Fruit fly (Drosophila melanogaster) whole organism, embryonic: ENCODE results near the gene CG6034.

Source experiments
- BtbVII ChIP-seq: fragments of 200-800 bp; sonication (Bioruptor generic); optimal IDR thresholded peaks from 3 replicates; lab custom pipeline; 2017; ENCODE audit warnings: missing biosample characterization, mild to moderate bottlenecking, missing genetic modification characterization
- CG10654 ChIP-seq: fragments of 200-800 bp; sonication (Bioruptor generic); optimal IDR thresholded peaks from 2 replicates; lab custom pipeline; 2016; ENCODE audit warnings: missing biosample characterization, missing genetic modification characterization
- CG10959 ChIP-seq: fragments of 200-800 bp; sonication (Bioruptor generic); IDR thresholded peaks from 2 replicates; pipeline ENCODE4 v1.3.6; 2022; ENCODE audit warnings: missing biosample characterization, missing genetic modification characterization
- CG10979 ChIP-seq: fragments of 200-800 bp; sonication (Bioruptor generic); optimal IDR thresholded peaks from 2 replicates; lab custom pipeline; 2018; ENCODE audit warnings: missing biosample characterization, mild to moderate bottlenecking, missing genetic modification characterization, moderate library complexity
- CG12659 ChIP-seq: fragments of 200-800 bp; sonication (Bioruptor generic); optimal IDR thresholded peaks from 3 replicates; lab custom pipeline; 2017; ENCODE audit warnings: mild to moderate bottlenecking, missing biosample characterization, missing genetic modification reagents, missing genetic modification characterization
- CG12744 ChIP-seq: fragments of 200-800 bp; sonication (Bioruptor generic); optimal IDR thresholded peaks from 2 replicates; lab custom pipeline; 2016; ENCODE audit warnings: missing biosample characterization, missing genetic modification characterization
- CG13624 ChIP-seq: fragments of 200-800 bp; sonication (Bioruptor generic); optimal IDR thresholded peaks from 2 replicates; lab custom pipeline; 2016; ENCODE audit warnings: missing biosample characterization, missing genetic modification characterization
- CG14014 ChIP-seq: fragments of 200-800 bp; sonication (Bioruptor generic); IDR thresholded peaks from 2 replicates; pipeline ENCODE4 v1.3.6; 2022; ENCODE audit warnings: missing biosample characterization, missing genetic modification characterization
- CG1529 ChIP-seq: fragments of 200-800 bp; sonication (Bioruptor generic); optimal IDR thresholded peaks from 3 replicates; lab custom pipeline; 2018; ENCODE audit warnings: missing biosample characterization, missing genetic modification characterization
- CG15479 ChIP-seq: fragments of 200-800 bp; sonication (Bioruptor generic); optimal IDR thresholded peaks from 3 replicates; lab custom pipeline; 2019; ENCODE audit warnings: missing biosample characterization, mild to moderate bottlenecking, missing genetic modification characterization, moderate library complexity
- CG17829 ChIP-seq: fragments of 200-800 bp; optimal IDR thresholded peaks from 2 replicates; lab custom pipeline; 2019; ENCODE audit warnings: missing biosample characterization, mild to moderate bottlenecking, missing genetic modification characterization, moderate library complexity
- CG2199 ChIP-seq: fragments of 200-800 bp; sonication (Bioruptor generic); IDR thresholded peaks from 3 replicates; pipeline ENCODE4 v1.3.6; 2022; ENCODE audit warnings: missing biosample characterization, missing genetic modification characterization
- CG31224 ChIP-seq: fragments of 200-800 bp; sonication (Bioruptor generic); IDR thresholded peaks from 2 replicates; pipeline ENCODE4 v1.3.6; 2022; ENCODE audit warnings: missing biosample characterization, missing genetic modification characterization
- CG4328 ChIP-seq: fragments of 200-800 bp; sonication (Bioruptor generic); optimal IDR thresholded peaks from 3 replicates; lab custom pipeline; 2017; ENCODE audit warnings: missing biosample characterization, missing genetic modification reagents, missing genetic modification characterization
- CG4730 ChIP-seq: fragments of 200-800 bp; sonication (Bioruptor generic); IDR thresholded peaks from 2 replicates; pipeline ENCODE4 v1.3.6; 2022; ENCODE audit warnings: missing biosample characterization, missing genetic modification characterization
- CG4820 ChIP-seq: fragments of 200-800 bp; sonication (Bioruptor generic); optimal IDR thresholded peaks from 3 replicates; lab custom pipeline; 2016; ENCODE audit warnings: missing biosample characterization, missing genetic modification characterization
- CG6683 ChIP-seq: fragments of 200-800 bp; sonication (Bioruptor generic); optimal IDR thresholded peaks from 2 replicates; lab custom pipeline; 2017; ENCODE audit warnings: missing biosample characterization, mild to moderate bottlenecking, missing genetic modification characterization, missing genetic modification reagents
- CG9932 ChIP-seq: fragments of 200-800 bp; sonication (Bioruptor generic); IDR thresholded peaks from 2 replicates; pipeline ENCODE4 v1.3.6; 2022; ENCODE audit warnings: missing biosample characterization, missing genetic modification characterization
- Deaf1 ChIP-seq: fragments of 200-800 bp; optimal IDR thresholded peaks from 3 replicates; lab custom pipeline; 2019; ENCODE audit warnings: missing biosample characterization, mild to moderate bottlenecking, missing genetic modification characterization, moderate library complexity
- Dref ChIP-seq: fragments of 200-800 bp; sonication (Bioruptor generic); IDR thresholded peaks from 2 replicates; pipeline ENCODE4 v1.3.6; 2022; ENCODE audit warnings: missing biosample characterization, missing genetic modification characterization
- E2f2 ChIP-seq: fragments of 200-800 bp; sonication (Bioruptor generic); IDR thresholded peaks from 2 replicates; pipeline ENCODE4 v1.3.6; 2022; ENCODE audit warnings: missing biosample characterization, missing genetic modification characterization
- HLH4C ChIP-seq: fragments of 200-800 bp; sonication (Bioruptor generic); IDR thresholded peaks from 3 replicates; pipeline ENCODE4 v1.3.6; 2022; ENCODE audit warnings: missing biosample characterization, missing genetic modification characterization; ENCODE audit not compliant: partially characterized antibody
- Hey ChIP-seq: fragments of 200-800 bp; sonication (Bioruptor generic); optimal IDR thresholded peaks from 3 replicates; lab custom pipeline; 2018; ENCODE audit warnings: missing biosample characterization, mild to moderate bottlenecking, missing genetic modification characterization
- HmgD ChIP-seq: fragments of 200-800 bp; sonication (Bioruptor generic); optimal IDR thresholded peaks from 3 replicates; lab custom pipeline; 2016; ENCODE audit warnings: missing biosample characterization, missing genetic modification characterization
- Optix ChIP-seq: fragments of 200-800 bp; sonication (Bioruptor generic); IDR thresholded peaks from 3 replicates; pipeline ENCODE4 v1.3.6; 2022; ENCODE audit warnings: missing biosample characterization, missing genetic modification characterization
- ap ChIP-seq: fragments of 200-800 bp; sonication (Bioruptor generic); IDR thresholded peaks from 2 replicates; pipeline ENCODE4 v1.3.6; 2022; ENCODE audit warnings: missing biosample characterization, missing genetic modification characterization
- az2 ChIP-seq: fragments of 200-800 bp; sonication (Bioruptor generic); optimal IDR thresholded peaks from 3 replicates; lab custom pipeline; 2016; ENCODE audit warnings: missing biosample characterization, missing genetic modification characterization
- bcd ChIP-seq: fragments of 200-800 bp; sonication (Bioruptor generic); optimal IDR thresholded peaks from 2 replicates; lab custom pipeline; 2017; ENCODE audit warnings: missing biosample characterization, mild to moderate bottlenecking, missing genetic modification characterization
- btn ChIP-seq: fragments of 200-800 bp; sonication (Bioruptor generic); optimal IDR thresholded peaks from 2 replicates; lab custom pipeline; 2016; ENCODE audit warnings: missing biosample characterization, missing genetic modification characterization
- cas ChIP-seq: fragments of 200-800 bp; sonication (Bioruptor generic); IDR thresholded peaks from 2 replicates; pipeline ENCODE4 v1.3.6; 2022; ENCODE audit warnings: missing biosample characterization, missing genetic modification characterization
- cato ChIP-seq: fragments of 200-800 bp; sonication (Bioruptor generic); optimal IDR thresholded peaks from 2 replicates; lab custom pipeline; 2016; ENCODE audit warnings: missing biosample characterization, missing genetic modification characterization, borderline replicate concordance
- caup ChIP-seq: fragments of 200-800 bp; sonication (Bioruptor generic); optimal IDR thresholded peaks from 3 replicates; lab custom pipeline; 2017; ENCODE audit warnings: missing biosample characterization, mild to moderate bottlenecking, missing genetic modification characterization, moderate library complexity; ENCODE audit not compliant: severe bottlenecking
- chinmo ChIP-seq: fragments of 200-800 bp; sonication (Bioruptor generic); IDR thresholded peaks from 4 replicates; pipeline ENCODE4 v1.3.6; 2022; ENCODE audit warnings: missing biosample characterization, missing genetic modification characterization; ENCODE audit not compliant: partially characterized antibody
- chn ChIP-seq: fragments of 200-800 bp; sonication (Bioruptor generic); optimal IDR thresholded peaks from 2 replicates; lab custom pipeline; 2016; ENCODE audit warnings: missing biosample characterization, missing genetic modification characterization
- ci ChIP-seq: fragments of 200-800 bp; sonication (Bioruptor generic); IDR thresholded peaks from 3 replicates; pipeline ENCODE4 v1.3.6; 2022; ENCODE audit warnings: missing biosample characterization, missing genetic modification characterization
- dati ChIP-seq: fragments of 200-800 bp; sonication (Bioruptor generic); IDR thresholded peaks from 2 replicates; pipeline ENCODE4 v1.3.6; 2022; ENCODE audit warnings: missing biosample characterization, missing genetic modification characterization
- dm ChIP-seq: fragments of 200-800 bp; sonication (Bioruptor generic); optimal IDR thresholded peaks from 3 replicates; lab custom pipeline; 2016; ENCODE audit warnings: missing biosample characterization, missing genetic modification characterization
- dmrt99B ChIP-seq: fragments of 200-800 bp; sonication (Bioruptor generic); optimal IDR thresholded peaks from 2 replicates; lab custom pipeline; 2018; ENCODE audit warnings: missing biosample characterization, mild to moderate bottlenecking, missing genetic modification characterization, moderate library complexity
- en ChIP-seq: fragments of 200-800 bp; sonication (Bioruptor generic); optimal IDR thresholded peaks from 2 replicates; lab custom pipeline; 2016; ENCODE audit warnings: missing biosample characterization, missing genetic modification characterization
- exex ChIP-seq: fragments of 200-800 bp; sonication (Bioruptor generic); optimal IDR thresholded peaks from 4 replicates; lab custom pipeline; 2018; ENCODE audit warnings: missing biosample characterization, mild to moderate bottlenecking, missing genetic modification characterization, moderate library complexity
- klu ChIP-seq: fragments of 200-800 bp; sonication (Bioruptor generic); IDR thresholded peaks from 2 replicates; pipeline ENCODE4 v1.3.6; 2022; ENCODE audit warnings: missing biosample characterization, missing genetic modification characterization
- knrl ChIP-seq: fragments of 200-800 bp; sonication (Bioruptor generic); IDR thresholded peaks from 3 replicates; pipeline ENCODE4 v1.3.6; 2022; ENCODE audit warnings: missing biosample characterization, missing genetic modification characterization; ENCODE audit not compliant: partially characterized antibody
- lov ChIP-seq, 2 experiments: fragments of 200-800 bp in 1 of 2; fragments of >200 bp in 1 of 2; sonication (Bioruptor generic) in 1 of 2; IDR thresholded peaks in 1 of 2; optimal IDR thresholded peaks in 1 of 2; 2 replicates in 1 of 2; 3 replicates in 1 of 2; pipeline versions ENCODE4 v1.3.6 to Lab custom; 2017 to 2022; ENCODE audit warnings: missing biosample characterization in 1 of 2, missing genetic modification characterization in 1 of 2
- mam ChIP-seq: fragments of 200-800 bp; sonication (Bioruptor generic); optimal IDR thresholded peaks from 3 replicates; lab custom pipeline; 2016; ENCODE audit warnings: missing biosample characterization, missing genetic modification characterization
- mld ChIP-seq: fragments of 200-800 bp; sonication (Bioruptor generic); IDR thresholded peaks from 3 replicates; pipeline ENCODE4 v1.3.6; 2022; ENCODE audit warnings: missing biosample characterization, missing genetic modification characterization; ENCODE audit not compliant: partially characterized antibody
- nau ChIP-seq: fragments of 200-800 bp; sonication (Bioruptor generic); optimal IDR thresholded peaks from 3 replicates; lab custom pipeline; 2017; ENCODE audit warnings: missing biosample characterization, mild to moderate bottlenecking, missing genetic modification characterization, missing genetic modification reagents
- nmo ChIP-seq: fragments of 200-800 bp; sonication (Bioruptor generic); optimal IDR thresholded peaks from 2 replicates; lab custom pipeline; 2018; ENCODE audit warnings: missing biosample characterization, mild to moderate bottlenecking, missing genetic modification characterization, moderate library complexity
- pan ChIP-seq, 4 experiments: fragments of >200 bp in 3 of 4; fragments of 200-800 bp in 1 of 4; sonication (Bioruptor generic) in 1 of 4; optimal IDR thresholded peaks in 3 of 4; IDR thresholded peaks in 1 of 4; 2 replicates each; pipeline versions ENCODE4 v1.3.6 to Lab custom; 2017 to 2022; ENCODE audit warnings: missing biosample characterization in 2 of 4, missing genetic modification characterization in 2 of 4, mixed read lengths in 1 of 4
- pros ChIP-seq: fragments of 200-800 bp; sonication (Bioruptor generic); optimal IDR thresholded peaks from 3 replicates; lab custom pipeline; 2019; ENCODE audit warnings: missing biosample characterization, mild to moderate bottlenecking, missing genetic modification characterization, moderate library complexity
- sob ChIP-seq: fragments of 200-800 bp; sonication (Bioruptor generic); IDR thresholded peaks from 2 replicates; pipeline ENCODE4 v1.3.6; 2022; ENCODE audit warnings: missing biosample characterization, missing genetic modification characterization
- zf30C ChIP-seq: fragments of 200-800 bp; sonication (Bioruptor generic); optimal IDR thresholded peaks from 3 replicates; lab custom pipeline; 2018; ENCODE audit warnings: missing biosample characterization, mild to moderate bottlenecking, missing genetic modification characterization

The CG6034 gene

dm6 chr3L:17791495-17791894 lies 44.8 kb upstream of the CG6034 start (continued):
- no peak for TF ChIP-seq CG10979
- TF ChIP-seq CG2199 (GFP tag; lab: Robert Waterston, UW): no peak
- TF ChIP-seq pan (optimal IDR thresholded peaks at IDR 0.05; lab: Kevin White, UChicago): no peak
- TF ChIP-seq pan (GFP tag; optimal IDR thresholded peaks at IDR 0.05 in 1 of 2, IDR thresholded peaks at IDR 0.05 in 1 of 2): no peak
- no peak for TF ChIP-seq mld (GFP tag; lab: Robert Waterston, UW)
- no peak for TF ChIP-seq az2 (GFP tag; lab: Kevin White, UChicago)
- TF ChIP-seq CG12659 (GFP tag; lab: Kevin White, UChicago): no peak
- TF ChIP-seq CG4730 (GFP tag; lab: Robert Waterston, UW): no peak
- TF ChIP-seq ap (GFP tag; lab: Robert Waterston, UW): no peak
- no peak for TF ChIP-seq HLH4C
- TF ChIP-seq en (GFP tag; lab: Kevin White, UChicago): no peak
- no peak for TF ChIP-seq zf30C (GFP tag; lab: Kevin White, UChicago)
- no peak for TF ChIP-seq klu (GFP tag; lab: Robert Waterston, UW)
- TF ChIP-seq bcd (GFP tag; lab: Kevin White, UChicago): peak; percentile 3
- TF ChIP-seq CG13624 (GFP tag; lab: Kevin White, UChicago): no peak
- TF ChIP-seq CG14014 (GFP tag; lab: Robert Waterston, UW): no peak
- no peak for TF ChIP-seq ci (GFP tag; lab: Robert Waterston, UW)
- TF ChIP-seq nmo (GFP tag; lab: Kevin White, UChicago): no peak
- no peak for TF ChIP-seq Dref (GFP tag; lab: Robert Waterston, UW)
- TF ChIP-seq BtbVII (GFP tag; lab: Kevin White, UChicago): peak; percentile 79
- no peak for TF ChIP-seq CG17829 (tag; lab: Kevin White, UChicago)
- TF ChIP-seq nau (GFP tag; lab: Kevin White, UChicago): no peak
- TF ChIP-seq CG31224 (GFP tag; lab: Robert Waterston, UW): no peak
- no peak for TF ChIP-seq sob (GFP tag; lab: Robert Waterston, UW)
- no peak for TF ChIP-seq chinmo (GFP tag; lab: Robert Waterston, UW)
- no peak for TF ChIP-seq CG9932
- no peak for TF ChIP-seq chn
- TF ChIP-seq CG12744 (GFP tag; lab: Kevin White, UChicago): peak; percentile 15
- no peak for TF ChIP-seq HmgD
- TF ChIP-seq btn (GFP tag; lab: Kevin White, UChicago): no peak
- TF ChIP-seq CG4328 (GFP tag; lab: Kevin White, UChicago): peak; percentile 13
- peak; percentile 34 for TF ChIP-seq exex
- no peak for TF ChIP-seq CG10959
- TF ChIP-seq Optix (GFP tag; lab: Robert Waterston, UW): no peak
- TF ChIP-seq CG4820: no peak
- TF ChIP-seq CG15479 (GFP tag; lab: Kevin White, UChicago): no peak
- TF ChIP-seq dm: no peak
- TF ChIP-seq caup (GFP tag; lab: Kevin White, UChicago): peak; percentile 85
- no peak for TF ChIP-seq lov (optimal IDR thresholded peaks at IDR 0.05; lab: Kevin White, UChicago)
- TF ChIP-seq lov (GFP tag; IDR thresholded peaks at IDR 0.05; lab: Robert Waterston, UW): no peak
- no peak for TF ChIP-seq mam (GFP tag; lab: Kevin White, UChicago)
- TF ChIP-seq knrl (GFP tag; lab: Robert Waterston, UW): no peak
- no peak for TF ChIP-seq CG10654 (GFP tag; lab: Kevin White, UChicago)
- no peak for TF ChIP-seq dati (GFP tag; lab: Robert Waterston, UW)
- peak; percentile 13 for TF ChIP-seq Hey (tag; lab: Kevin White, UChicago)
- no peak for TF ChIP-seq E2f2 (GFP tag; lab: Robert Waterston, UW)
- no peak for TF ChIP-seq dmrt99B (tag; lab: Kevin White, UChicago)
- TF ChIP-seq CG1529 (GFP tag; lab: Kevin White, UChicago): no peak
- no peak for TF ChIP-seq pros
- TF ChIP-seq cas (GFP tag; lab: Robert Waterston, UW): no peak
- TF ChIP-seq CG6683 (GFP tag; lab: Kevin White, UChicago): no peak
- no peak for TF ChIP-seq cato
- TF ChIP-seq Deaf1: no peak
